Worm (Caenorhabditis elegans): Measurements from ENCODE around the gene acox-1.6.

- TF ChIP-seq lim-6 (tag; optimal IDR thresholded peaks at IDR 0.05): no peak
- TF ChIP-seq C38D4.7 (GFP tag; optimal IDR thresholded peaks at IDR 0.05): no peak
Measured at ce11 chrX:15884478-15884877, 46.1 kb upstream of the acox-1.6 start.

All from whole organism, late embryonic.